Fruit fly (Drosophila melanogaster): Measurements from ENCODE around the gene Phlpp.

Gene Phlpp

DNA sequence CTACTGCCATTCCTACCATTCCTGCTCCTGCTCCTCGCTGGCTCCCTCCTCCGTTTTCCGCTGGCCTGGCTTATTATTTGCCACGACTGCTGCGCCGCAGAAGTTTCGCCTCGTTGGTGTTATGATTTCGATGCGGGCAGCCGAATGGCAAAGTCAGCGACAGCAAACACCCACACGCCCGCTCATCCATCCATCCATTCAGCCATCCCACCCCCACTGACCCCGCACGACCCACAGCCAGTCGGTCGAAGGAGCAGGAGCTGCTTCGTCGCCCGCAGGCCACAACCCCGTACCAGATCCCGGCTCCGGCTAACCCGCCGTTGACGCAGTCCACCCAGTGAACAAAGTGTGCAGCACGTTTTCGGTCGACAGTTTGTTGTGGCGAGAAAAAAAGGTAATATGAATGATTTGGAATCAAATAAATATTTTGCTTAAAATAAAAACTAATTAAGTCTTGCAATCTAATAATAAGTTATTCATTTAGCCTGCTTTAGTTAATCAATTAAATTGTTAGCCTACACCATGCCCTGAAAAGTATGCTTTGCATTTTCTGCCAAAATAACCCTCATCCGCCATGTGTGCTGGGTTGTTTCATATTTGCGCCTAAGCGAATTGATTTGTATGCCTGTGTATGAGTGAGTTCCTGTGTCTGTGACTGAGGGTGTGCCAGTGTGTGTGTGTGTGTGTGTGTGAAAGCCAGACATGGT is 32.3 kb upstream of the Phlpp start (continued):
- TF ChIP-seq CG15073 (GFP tag; optimal IDR thresholded peaks at IDR 0.05) (no peak), CkIIα-i1 (GFP tag; IDR thresholded peaks at IDR 0.05) (no peak), otp (GFP tag; IDR thresholded peaks at IDR 0.05) (no peak), crc (GFP tag; optimal IDR thresholded peaks at IDR 0.05) (no peak), CG14014 (GFP tag; IDR thresholded peaks at IDR 0.05) (peak; percentile 59), Poxn (GFP tag; IDR thresholded peaks at IDR 0.05) (no peak), CG13624 (GFP tag; optimal IDR thresholded peaks at IDR 0.05) (no peak), CG3163 (GFP tag; optimal IDR thresholded peaks at IDR 0.05) (no peak), ind (GFP tag; optimal IDR thresholded peaks at IDR 0.05) (peak; percentile 34), CG6791 (GFP tag; IDR thresholded peaks at IDR 0.05; ENCODE audit: partially characterized antibody) (no peak), CG8924 (tag; optimal IDR thresholded peaks at IDR 0.05) (peak; percentile 72), CG17829 (tag; optimal IDR thresholded peaks at IDR 0.05) (peak; percentile 21), CG8765 (GFP tag; IDR thresholded peaks at IDR 0.05) (no peak), CG4730 (GFP tag; IDR thresholded peaks at IDR 0.05) (no peak), Optix (GFP tag; IDR thresholded peaks at IDR 0.05) (no peak; the same call in 2 of the 3 replicates), toy (GFP tag; IDR thresholded peaks at IDR 0.05) (no peak), Atf3 (GFP tag; optimal IDR thresholded peaks at IDR 0.05) (no peak), Trl (optimal IDR thresholded peaks at IDR 0.05) (no peak), Trl (GFP tag; optimal IDR thresholded peaks at IDR 0.05) (no peak), sug (tag; optimal IDR thresholded peaks at IDR 0.05) (peak; percentile 56), CG18011 (GFP tag; optimal IDR thresholded peaks at IDR 0.05) (no peak), Neu2 (GFP tag; optimal IDR thresholded peaks at IDR 0.05; ENCODE audit: borderline replicate concordance) (no peak), CG8944 (GFP tag; optimal IDR thresholded peaks at IDR 0.05) (no peak), CG34422 (GFP tag; IDR thresholded peaks at IDR 0.05) (0 out of 3 replicates have a peak, but pooled peaks have one; percentile 39), chn (GFP tag; optimal IDR thresholded peaks at IDR 0.05) (no peak), PHDP (tag; optimal IDR thresholded peaks at IDR 0.05) (peak; percentile 66), CG14441 (GFP tag; IDR thresholded peaks at IDR 0.05) (0 out of 2 replicates have a peak, but pooled peaks have one; percentile 18), CG4360 (GFP tag; IDR thresholded peaks at IDR 0.05) (no peak), CG9932 (GFP tag; IDR thresholded peaks at IDR 0.05) (peak; percentile 38; the same call in 1 of the 2 replicates), gro (GFP tag; optimal IDR thresholded peaks at IDR 0.05) (peak; percentile 38), scrt (GFP tag; optimal IDR thresholded peaks at IDR 0.05) (peak; percentile 64), peb (GFP tag; IDR thresholded peaks at IDR 0.05) (no peak), CG6254 (GFP tag; optimal IDR thresholded peaks at IDR 0.05) (no peak), Dbx (GFP tag; IDR thresholded peaks at IDR 0.05) (no peak), chm (GFP tag; IDR thresholded peaks at IDR 0.05) (no peak), Six4 (GFP tag; optimal IDR thresholded peaks at IDR 0.05) (no peak), Xrp1 (GFP tag; IDR thresholded peaks at IDR 0.05) (peak; percentile 42; the same call in 1 of the 2 replicates), tin (GFP tag; optimal IDR thresholded peaks at IDR 0.05) (no peak), Kr (GFP tag; optimal IDR thresholded peaks at IDR 0.05) (no peak), abd-A (tag; optimal IDR thresholded peaks at IDR 0.05) (no peak), CG1832 (GFP tag; optimal IDR thresholded peaks at IDR 0.05) (no peak), CG30403 (GFP tag; optimal IDR thresholded peaks at IDR 0.05) (peak; percentile 48), Spps (tag; optimal IDR thresholded peaks at IDR 0.05) (no peak), slp2 (GFP tag; optimal IDR thresholded peaks at IDR 0.05) (no peak), wek (GFP tag; optimal IDR thresholded peaks at IDR 0.05) (no peak), CG15696 (tag; optimal IDR thresholded peaks at IDR 0.05) (no peak), cato (GFP tag; optimal IDR thresholded peaks at IDR 0.05; ENCODE audit: borderline replicate concordance) (no peak), CG2129 (GFP tag; IDR thresholded peaks at IDR 0.05; ENCODE audit: partially characterized antibody) (no peak), CG4707 (GFP tag; optimal IDR thresholded peaks at IDR 0.05) (no peak), CG31365 (tag; optimal IDR thresholded peaks at IDR 0.05) (no peak), stc (GFP tag; IDR thresholded peaks at IDR 0.05) (peak; percentile 22; the same call in 1 of the 2 replicates)

Data from whole organism, embryonic.